Fruit fly (Drosophila melanogaster): ENCODE measurements around the gene Qsox3.

- TF ChIP-seq CG7271 (tag; optimal IDR thresholded peaks at IDR 0.05) (no peak), CHES-1-like (GFP tag; optimal IDR thresholded peaks at IDR 0.05) (no peak), Optix (GFP tag; IDR thresholded peaks at IDR 0.05) (no peak), mam (GFP tag; optimal IDR thresholded peaks at IDR 0.05) (no peak), Antp (GFP tag; optimal IDR thresholded peaks at IDR 0.05) (no peak), CG12236 (GFP tag; optimal IDR thresholded peaks at IDR 0.05) (no peak), CG2202 (tag; optimal IDR thresholded peaks at IDR 0.05) (no peak), Sox102F (GFP tag; optimal IDR thresholded peaks at IDR 0.05) (peak; percentile 4)
Observed at dm6 chr3R:21921363-21922208, 10.0 kb downstream of the Qsox3 start.
